Fruit fly (Drosophila melanogaster) whole organism, embryonic: Measurements from ENCODE around the gene Tango5.

Experiments
- Abd-B ChIP-seq: fragments of 200-800 bp; sonication (Bioruptor generic); optimal IDR thresholded peaks from 2 replicates; lab custom pipeline; 2018; ENCODE audit warnings: missing biosample characterization, mild to moderate bottlenecking, missing genetic modification characterization, moderate library complexity
- Bgb ChIP-seq: fragments of 200-800 bp; sonication (Bioruptor generic); IDR thresholded peaks from 2 replicates; pipeline ENCODE4 v1.3.6; 2022; ENCODE audit warnings: missing biosample characterization, missing genetic modification characterization; ENCODE audit not compliant: partially characterized antibody
- Bteb2 ChIP-seq: fragments of 200-800 bp; sonication (Bioruptor generic); optimal IDR thresholded peaks from 2 replicates; lab custom pipeline; 2016; ENCODE audit warnings: missing biosample characterization, missing genetic modification characterization
- CG11504 ChIP-seq: fragments of 200-800 bp; sonication (Bioruptor generic); optimal IDR thresholded peaks from 3 replicates; lab custom pipeline; 2019; ENCODE audit warnings: missing biosample characterization, mild to moderate bottlenecking, missing genetic modification characterization, moderate library complexity
- CG11696 ChIP-seq: fragments of 200-800 bp; sonication (Bioruptor generic); IDR thresholded peaks from 2 replicates; pipeline ENCODE4 v1.3.6; 2022; ENCODE audit warnings: missing biosample characterization, missing genetic modification characterization
- CG13894 ChIP-seq: fragments of 200-800 bp; sonication (Bioruptor generic); optimal IDR thresholded peaks from 3 replicates; lab custom pipeline; 2018; ENCODE audit warnings: missing biosample characterization, mild to moderate bottlenecking, missing genetic modification characterization, moderate library complexity
- CG15514 ChIP-seq: fragments of 200-800 bp; sonication (Bioruptor generic); optimal IDR thresholded peaks from 3 replicates; lab custom pipeline; 2017; ENCODE audit warnings: missing biosample characterization, missing genetic modification characterization, mild to moderate bottlenecking, moderate library complexity, missing genetic modification reagents
- CG1832 ChIP-seq: fragments of 200-800 bp; sonication (Bioruptor generic); optimal IDR thresholded peaks from 2 replicates; lab custom pipeline; 2017; ENCODE audit warnings: missing biosample characterization, mild to moderate bottlenecking, missing genetic modification characterization, inconsistent platforms
- CG2129 ChIP-seq: fragments of 200-800 bp; sonication (Bioruptor generic); IDR thresholded peaks from 2 replicates; pipeline ENCODE4 v1.3.6; 2022; ENCODE audit warnings: missing biosample characterization, missing genetic modification characterization; ENCODE audit not compliant: partially characterized antibody
- CG2712 ChIP-seq: fragments of 200-800 bp; optimal IDR thresholded peaks from 3 replicates; lab custom pipeline; 2019; ENCODE audit warnings: missing biosample characterization, mild to moderate bottlenecking, missing genetic modification characterization, moderate library complexity
- CG31441 ChIP-seq: fragments of 200-800 bp; sonication (Bioruptor generic); IDR thresholded peaks from 2 replicates; pipeline ENCODE4 v1.3.6; 2022; ENCODE audit warnings: missing biosample characterization, missing genetic modification characterization
- CG33213 ChIP-seq: fragments of 200-800 bp; sonication (Bioruptor generic); optimal IDR thresholded peaks from 3 replicates; lab custom pipeline; 2016; ENCODE audit warnings: missing biosample characterization, missing genetic modification characterization
- CG3407 ChIP-seq: fragments of 200-800 bp; sonication (Bioruptor generic); optimal IDR thresholded peaks from 2 replicates; lab custom pipeline; 2018; ENCODE audit warnings: missing biosample characterization, mild to moderate bottlenecking, missing genetic modification characterization
- CG3995 ChIP-seq: fragments of 200-800 bp; sonication (Bioruptor generic); optimal IDR thresholded peaks from 3 replicates; lab custom pipeline; 2016; ENCODE audit warnings: missing biosample characterization, missing genetic modification characterization
- CG43689 ChIP-seq: fragments of 200-800 bp; sonication (Bioruptor generic); IDR thresholded peaks from 2 replicates; pipeline ENCODE4 v1.3.6; 2022; ENCODE audit warnings: missing biosample characterization, missing genetic modification characterization
- CG5953 ChIP-seq: fragments of 200-800 bp; sonication (Bioruptor generic); IDR thresholded peaks from 2 replicates; pipeline ENCODE4 v1.3.6; 2022; ENCODE audit warnings: missing biosample characterization, missing genetic modification characterization
- CG6791 ChIP-seq: fragments of 200-800 bp; sonication (Bioruptor generic); IDR thresholded peaks from 3 replicates; pipeline ENCODE4 v1.3.6; 2022; ENCODE audit warnings: missing biosample characterization, missing genetic modification characterization; ENCODE audit not compliant: partially characterized antibody
- CG7745 ChIP-seq: fragments of 200-800 bp; sonication (Bioruptor generic); optimal IDR thresholded peaks from 2 replicates; lab custom pipeline; 2018; ENCODE audit warnings: missing biosample characterization, mild to moderate bottlenecking, missing genetic modification characterization, moderate library complexity
- CG8478 ChIP-seq: fragments of >200 bp; optimal IDR thresholded peaks from 2 replicates; lab custom pipeline; 2018
- CG9797 ChIP-seq: fragments of 200-800 bp; sonication (Bioruptor generic); optimal IDR thresholded peaks from 3 replicates; lab custom pipeline; 2018; ENCODE audit warnings: missing biosample characterization, mild to moderate bottlenecking, missing genetic modification characterization
- CG9932 ChIP-seq: fragments of 200-800 bp; sonication (Bioruptor generic); IDR thresholded peaks from 2 replicates; pipeline ENCODE4 v1.3.6; 2022; ENCODE audit warnings: missing biosample characterization, missing genetic modification characterization
- D ChIP-seq, 2 experiments: fragments of 200-800 bp in 1 of 2; fragments of >200 bp in 1 of 2; sonication (Bioruptor generic) in 1 of 2; optimal IDR thresholded peaks; 2 replicates in 1 of 2; 3 replicates in 1 of 2; lab custom pipeline; 2017; ENCODE audit warnings: mild to moderate bottlenecking in 1 of 2, missing biosample characterization in 1 of 2, missing genetic modification characterization in 1 of 2, missing genetic modification reagents in 1 of 2
- Ets97D ChIP-seq: fragments of 200-800 bp; sonication (Bioruptor generic); optimal IDR thresholded peaks from 3 replicates; lab custom pipeline; 2016; ENCODE audit warnings: missing biosample characterization, missing genetic modification characterization
- GATAe ChIP-seq: fragments of 200-800 bp; sonication (Bioruptor generic); conservative IDR thresholded peaks from 2 replicates; pipeline ENCODE4 v1.3.6; 2022; ENCODE audit warnings: missing biosample characterization, missing genetic modification characterization
- Hmr ChIP-seq: fragments of 200-800 bp; sonication (Bioruptor generic); optimal IDR thresholded peaks from 3 replicates; lab custom pipeline; 2017; ENCODE audit warnings: mild to moderate bottlenecking, missing biosample characterization, missing genetic modification reagents, missing genetic modification characterization
- Lhr ChIP-seq: fragments of 200-800 bp; sonication (Bioruptor generic); optimal IDR thresholded peaks from 3 replicates; lab custom pipeline; 2017; ENCODE audit warnings: mild to moderate bottlenecking, missing biosample characterization, missing genetic modification reagents, missing genetic modification characterization
- Myb ChIP-seq: fragments of 200-800 bp; sonication (Bioruptor generic); optimal IDR thresholded peaks from 2 replicates; lab custom pipeline; 2016; ENCODE audit warnings: missing biosample characterization, missing genetic modification characterization
- Opbp ChIP-seq: fragments of 200-800 bp; sonication (Bioruptor generic); IDR thresholded peaks from 3 replicates; pipeline ENCODE4 v1.3.6; 2022; ENCODE audit warnings: missing biosample characterization, missing genetic modification characterization; ENCODE audit not compliant: partially characterized antibody
- ab ChIP-seq: fragments of 200-800 bp; sonication (Bioruptor generic); optimal IDR thresholded peaks from 2 replicates; lab custom pipeline; 2016; ENCODE audit warnings: missing biosample characterization, missing genetic modification characterization
- bbx ChIP-seq: fragments of 200-800 bp; sonication (Bioruptor generic); IDR thresholded peaks from 2 replicates; pipeline ENCODE4 v1.3.6; 2022; ENCODE audit warnings: missing biosample characterization, missing genetic modification characterization; ENCODE audit not compliant: partially characterized antibody
- crp ChIP-seq, 2 experiments: fragments of 200-800 bp; sonication (Bioruptor generic); optimal IDR thresholded peaks; 2 replicates in 1 of 2; 3 replicates in 1 of 2; lab custom pipeline; 2017; ENCODE audit warnings: missing biosample characterization in 2 of 2, missing genetic modification characterization in 2 of 2, mild to moderate bottlenecking in 1 of 2, moderate library complexity in 1 of 2
- ftz-f1 ChIP-seq: fragments of 200-800 bp; sonication (Bioruptor generic); optimal IDR thresholded peaks from 2 replicates; lab custom pipeline; 2016; ENCODE audit warnings: missing biosample characterization, missing genetic modification characterization
- gcm ChIP-seq: fragments of 200-800 bp; sonication (Bioruptor generic); optimal IDR thresholded peaks from 2 replicates; lab custom pipeline; 2019; ENCODE audit warnings: missing biosample characterization, mild to moderate bottlenecking, missing genetic modification characterization, moderate library complexity
- grn ChIP-seq: fragments of 200-800 bp; sonication (Bioruptor generic); optimal IDR thresholded peaks from 3 replicates; lab custom pipeline; 2017; ENCODE audit warnings: missing biosample characterization, missing genetic modification characterization
- h ChIP-seq: fragments of >200 bp; optimal IDR thresholded peaks from 2 replicates; lab custom pipeline; 2017
- nom ChIP-seq: fragments of 200-800 bp; sonication (Bioruptor generic); optimal IDR thresholded peaks from 2 replicates; lab custom pipeline; 2017; ENCODE audit warnings: missing biosample characterization, missing genetic modification characterization, mild to moderate bottlenecking, moderate library complexity, missing genetic modification reagents
- p53 ChIP-seq: fragments of 200-800 bp; sonication (Bioruptor generic); optimal IDR thresholded peaks from 2 replicates; lab custom pipeline; 2016; ENCODE audit warnings: missing biosample characterization, missing genetic modification characterization
- pzg ChIP-seq: fragments of 200-800 bp; sonication (Bioruptor generic); optimal IDR thresholded peaks from 3 replicates; lab custom pipeline; 2018; ENCODE audit warnings: missing biosample characterization, mild to moderate bottlenecking, missing genetic modification characterization, moderate library complexity
- sna ChIP-seq: fragments of 200-800 bp; sonication (Bioruptor generic); IDR thresholded peaks from 2 replicates; pipeline ENCODE4 v1.3.6; 2022; ENCODE audit warnings: missing biosample characterization, missing genetic modification characterization; ENCODE audit not compliant: partially characterized antibody
- stwl ChIP-seq: fragments of 200-800 bp; sonication (Bioruptor generic); optimal IDR thresholded peaks from 3 replicates; lab custom pipeline; 2018; ENCODE audit warnings: missing biosample characterization, mild to moderate bottlenecking, missing genetic modification characterization, moderate library complexity
- sug ChIP-seq: fragments of 200-800 bp; optimal IDR thresholded peaks from 2 replicates; lab custom pipeline; 2019; ENCODE audit warnings: missing biosample characterization, mild to moderate bottlenecking, missing genetic modification characterization, moderate library complexity
- trem ChIP-seq: fragments of 200-800 bp; optimal IDR thresholded peaks from 3 replicates; lab custom pipeline; 2019; ENCODE audit warnings: missing biosample characterization, mild to moderate bottlenecking, missing genetic modification characterization, moderate library complexity

Tango5 gene

dm6 chrX:10764206-10764605, at the start of gene Tango5 (continued):
- peak; percentile 56; the same call in 1 of the 2 replicates for TF ChIP-seq sna (GFP tag; lab: Robert Waterston, UW)
- TF ChIP-seq ftz-f1 (GFP tag; lab: Kevin White, UChicago) = peak; percentile 85
- peak; percentile 97 for TF ChIP-seq pzg (GFP tag; lab: Kevin White, UChicago)
- TF ChIP-seq Hmr (GFP tag; lab: Kevin White, UChicago) = peak; percentile 45
- TF ChIP-seq CG7745 (tag; lab: Kevin White, UChicago) = no peak
- peak; percentile 71 for TF ChIP-seq Abd-B
- peak; percentile 11 for TF ChIP-seq p53 (GFP tag; lab: Kevin White, UChicago)
- peak; percentile 22 for TF ChIP-seq D (optimal IDR thresholded peaks at IDR 0.05; lab: Kevin White, UChicago)
- no peak for TF ChIP-seq D (GFP tag; optimal IDR thresholded peaks at IDR 0.05; lab: Kevin White, UChicago)
- peak; percentile 58 for TF ChIP-seq CG33213 (GFP tag; lab: Kevin White, UChicago)
- no peak for TF ChIP-seq CG9932 (GFP tag; lab: Robert Waterston, UW)
- TF ChIP-seq sug (tag; lab: Kevin White, UChicago) = peak; percentile 27
- peak; percentile 51 for TF ChIP-seq grn
- peak; percentile 40 for TF ChIP-seq CG2712 (tag; lab: Kevin White, UChicago)
- TF ChIP-seq CG3407 (GFP tag; lab: Kevin White, UChicago) = no peak
- no peak for TF ChIP-seq CG5953 (GFP tag; lab: Robert Waterston, UW)
- TF ChIP-seq CG8478 (lab: Kevin White, UChicago) = peak; percentile 75
- 0 out of 2 replicates have a peak, but pooled peaks have one; percentile 25 for TF ChIP-seq CG2129
- TF ChIP-seq GATAe (GFP tag; lab: Robert Waterston, UW) = peak; percentile 57; the same call in 1 of the 2 replicates
- TF ChIP-seq CG1832 (GFP tag; lab: Kevin White, UChicago) = peak; percentile 35
- peak; percentile 58 for TF ChIP-seq CG15514 (GFP tag; lab: Kevin White, UChicago)
- TF ChIP-seq Bteb2 = no peak
- peak; percentile 30 for TF ChIP-seq CG11504
- peak; percentile 45 for TF ChIP-seq CG3995 (GFP tag; lab: Kevin White, UChicago)
- no peak for TF ChIP-seq ab (GFP tag; lab: Kevin White, UChicago)
- peak; percentile 79 for TF ChIP-seq trem (tag; lab: Kevin White, UChicago)
- TF ChIP-seq stwl = peak; percentile 84
- peak; percentile 64 for TF ChIP-seq Bgb
- TF ChIP-seq CG13894 (tag; lab: Kevin White, UChicago) = peak; percentile 61
- peak; percentile 79 for TF ChIP-seq Lhr (GFP tag; lab: Kevin White, UChicago)
- TF ChIP-seq CG9797 (GFP tag; lab: Kevin White, UChicago) = peak; percentile 99
- TF ChIP-seq CG6791 = 0 out of 3 replicates have a peak, but pooled peaks have one; percentile 34
- no peak for TF ChIP-seq nom (GFP tag; lab: Kevin White, UChicago)
- 0 out of 2 replicates have a peak, but pooled peaks have one; percentile 42 for TF ChIP-seq bbx (GFP tag; lab: Robert Waterston, UW)
- TF ChIP-seq CG31441 (GFP tag; lab: Robert Waterston, UW) = 0 out of 2 replicates have a peak, but pooled peaks have one; percentile 15
- peak; percentile 63 for TF ChIP-seq Myb (GFP tag; lab: Kevin White, UChicago)
- TF ChIP-seq h (lab: Kevin White, UChicago) = no peak
- no peak for TF ChIP-seq CG43689 (GFP tag; lab: Robert Waterston, UW)
- peak; percentile 66; the same call in 1 of the 3 replicates for TF ChIP-seq Opbp (GFP tag; lab: Robert Waterston, UW)
- TF ChIP-seq gcm (GFP tag; lab: Kevin White, UChicago) = no peak
- TF ChIP-seq CG11696 = no peak
- TF ChIP-seq crp (GFP tag; optimal IDR thresholded peaks at IDR 0.05; lab: Kevin White, UChicago) = peak in 1 of 2 experiments; percentile 19
- peak; percentile 82 for TF ChIP-seq Ets97D (GFP tag; lab: Kevin White, UChicago)
